Fruit fly (Drosophila melanogaster): ENCODE results near the gene Syx16.

Gene Syx16

DNA sequence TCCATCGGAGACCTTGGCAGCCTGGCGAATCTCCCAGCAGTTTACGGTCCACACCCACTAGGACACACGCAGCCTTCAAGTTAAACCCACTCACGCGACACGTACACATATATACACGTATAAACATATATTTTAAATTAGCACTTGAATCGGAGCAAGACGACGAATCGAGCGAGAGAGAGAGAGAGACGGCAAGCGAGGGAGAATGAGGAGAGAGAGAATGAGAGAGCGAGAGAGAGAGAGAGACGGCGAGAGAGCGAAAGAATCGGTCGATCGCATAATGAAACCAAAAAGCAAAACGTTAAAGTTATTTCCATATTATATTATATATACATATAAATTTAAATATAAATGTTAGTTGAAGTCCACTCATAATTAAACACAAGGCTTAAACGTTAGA lies 18.1 kb upstream of the Syx16 start:
- TF ChIP-seq CG17801 (GFP tag; optimal IDR thresholded peaks at IDR 0.05; ENCODE audit: partially characterized antibody) = no peak

DNA sequence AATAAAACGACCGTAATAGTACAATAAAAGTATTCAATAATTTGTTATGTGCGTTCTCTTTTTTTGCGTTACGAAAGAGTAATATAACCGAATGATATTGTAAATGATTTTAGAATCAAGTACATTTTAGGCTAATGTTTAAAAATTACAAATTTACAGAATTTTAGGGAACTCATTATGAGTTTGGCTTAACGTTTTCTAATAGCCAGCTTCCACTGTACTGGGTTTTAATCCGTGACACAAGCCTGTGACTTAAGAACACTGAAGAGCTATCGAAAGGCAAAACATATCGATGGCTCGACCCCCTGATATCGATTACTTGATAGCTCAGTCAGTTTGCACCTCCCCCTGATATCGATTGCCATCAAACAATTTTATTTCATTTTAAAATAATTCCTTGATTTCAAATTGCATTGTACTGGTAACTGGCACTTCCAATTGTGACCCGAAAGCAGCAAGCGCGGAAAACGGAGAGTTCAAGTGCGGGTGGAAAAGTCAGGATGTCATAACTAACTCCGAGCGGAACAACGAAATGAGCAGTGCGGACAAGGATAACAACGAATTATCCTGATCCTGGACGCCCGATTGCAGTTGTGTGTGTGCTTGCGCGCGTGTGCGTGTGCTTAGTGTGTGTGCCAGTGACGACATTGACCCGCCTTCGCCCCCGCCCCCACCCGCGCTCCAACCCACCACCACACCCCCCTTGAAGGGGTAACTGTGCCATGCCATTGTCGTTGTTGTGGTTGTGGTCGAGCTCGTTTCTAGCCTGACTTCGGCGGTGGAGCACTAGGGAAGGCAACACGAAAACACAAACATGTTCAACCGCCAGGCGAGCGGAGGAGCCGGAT lies 739 bp upstream of the Syx16 start, which contains the start of gene HERC2:
Gene HERC2 (plus strand): TSS at position 330 of the 848 bp plus-strand sequence.
- no peak for TF ChIP-seq CG17801 (GFP tag; optimal IDR thresholded peaks at IDR 0.05; ENCODE audit: partially characterized antibody)

DNA sequence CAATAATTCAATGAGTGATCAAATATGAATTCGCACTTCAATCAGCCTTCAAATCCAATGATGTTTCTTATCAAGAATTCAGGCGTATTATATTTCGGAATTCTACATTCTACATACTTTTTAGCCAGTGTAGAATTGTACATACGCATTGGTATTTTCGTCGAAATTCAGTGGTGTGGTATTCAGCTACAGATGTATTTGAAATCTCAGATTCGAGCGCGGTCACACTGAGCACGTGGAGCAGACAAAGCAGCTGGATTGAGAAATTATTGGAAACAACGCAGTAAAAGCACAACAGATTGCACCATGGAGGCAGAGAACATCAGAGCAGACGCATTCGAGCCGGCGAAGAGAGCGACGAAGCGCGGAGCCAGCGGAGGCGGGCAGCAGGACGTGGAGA lies 2.3 kb downstream of the Syx16 start:
- TF ChIP-seq CG17801 (GFP tag; optimal IDR thresholded peaks at IDR 0.05; ENCODE audit: partially characterized antibody) = peak; percentile 5

DNA sequence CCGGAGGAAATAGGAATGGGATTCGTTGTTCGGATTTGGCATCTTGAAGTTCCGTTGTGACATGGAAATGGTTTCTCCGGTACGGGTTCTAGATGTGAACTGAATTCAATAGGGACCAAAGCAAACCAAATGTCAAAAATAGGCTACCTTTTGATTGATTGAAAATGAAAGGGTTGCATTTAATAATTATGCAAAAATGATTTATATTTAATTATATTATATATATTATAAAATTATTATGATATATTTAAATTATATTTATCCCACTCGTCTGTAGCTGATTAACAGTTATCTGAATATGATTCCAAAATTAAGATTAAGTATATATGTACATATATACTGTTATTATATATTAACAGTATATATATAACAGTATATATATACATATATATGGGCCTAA lies 2.8 kb downstream of the Syx16 start, which contains the start of gene jb:
Gene jb (minus strand): TSS at position 101 of the 400 bp plus-strand sequence.
- no peak for TF ChIP-seq CG17801 (GFP tag; optimal IDR thresholded peaks at IDR 0.05; ENCODE audit: partially characterized antibody)

DNA sequence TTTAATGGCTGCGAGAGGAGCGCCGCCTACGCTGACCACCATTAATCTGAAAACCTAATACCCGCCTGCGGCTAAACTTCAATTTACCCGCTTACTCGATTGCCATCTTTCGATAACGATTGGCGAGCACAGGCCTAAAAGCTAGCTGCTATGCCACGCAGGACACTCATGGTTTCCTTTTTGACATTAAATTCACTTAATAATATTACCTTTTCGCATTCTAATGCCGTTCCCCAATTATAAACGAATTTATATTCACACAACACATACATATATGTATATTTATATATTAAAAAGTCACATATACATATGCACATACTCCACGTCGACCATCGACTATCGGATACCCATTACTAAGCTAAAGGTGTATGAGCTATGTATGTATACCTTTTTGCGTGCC lies 3.9 kb downstream of the Syx16 start:
- no peak for TF ChIP-seq CG17801 (GFP tag; optimal IDR thresholded peaks at IDR 0.05; ENCODE audit: partially characterized antibody)

DNA sequence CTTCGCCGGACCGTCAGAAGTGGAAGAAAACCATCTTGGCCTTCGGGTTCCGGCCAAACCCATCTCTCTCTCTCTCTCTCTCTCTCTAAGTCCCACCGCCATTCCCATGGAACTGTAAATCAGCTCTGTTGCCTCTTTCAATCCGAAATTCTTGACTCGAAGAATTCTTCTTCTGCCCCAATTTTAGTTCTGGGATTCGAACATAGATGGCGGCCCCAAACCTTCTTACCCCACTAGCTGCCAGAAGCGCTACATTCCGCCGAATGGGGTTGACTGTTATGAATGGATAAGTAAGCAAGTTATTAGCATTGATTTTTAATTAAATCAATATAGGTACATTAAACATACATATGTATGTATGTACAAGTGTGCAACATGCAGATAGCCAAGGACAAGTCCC lies 7.7 kb downstream of the Syx16 start:
- TF ChIP-seq CG17801 (GFP tag; optimal IDR thresholded peaks at IDR 0.05; ENCODE audit: partially characterized antibody) = no peak

DNA sequence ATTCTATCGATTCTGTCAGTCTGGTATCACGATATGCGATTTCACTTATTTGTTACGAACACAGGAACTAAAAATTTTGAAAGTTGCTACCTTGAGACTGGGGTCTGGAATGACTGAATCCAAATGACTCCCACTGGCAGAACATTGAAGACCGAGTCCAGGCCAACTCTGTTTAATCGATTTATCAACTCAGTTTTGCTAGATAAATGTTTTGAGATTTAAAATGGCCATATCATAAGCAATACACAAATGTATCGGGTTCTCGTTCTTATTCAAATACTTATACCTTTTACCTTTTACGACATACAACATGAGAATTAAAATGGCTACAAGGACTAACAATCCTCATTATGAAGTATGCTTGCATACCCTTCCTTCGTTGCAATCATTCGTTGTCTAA lies 17.1 kb downstream of the Syx16 start, which contains the start of gene CG12679:
Gene CG12679 (minus strand): TSS at position 101 of the 400 bp plus-strand sequence.
- TF ChIP-seq CG17801 (GFP tag; optimal IDR thresholded peaks at IDR 0.05; ENCODE audit: partially characterized antibody) = no peak

Data from ovary, adult (tissue).